Worm (Caenorhabditis elegans): ENCODE data around the gene arcp-1.

arcp-1 gene

ce11 chrIII:3783914-3784313 is 24.7 kb upstream of the arcp-1 start:
- TF ChIP-seq pqm-1 (tag; optimal IDR thresholded peaks at IDR 0.05) (no peak), unc-62 (GFP tag; optimal IDR thresholded peaks at IDR 0.05 in 1 of 2) (peak in 1 of 2 experiments; percentile 96), unc-62 (tag; optimal IDR thresholded peaks at IDR 0.05) (no peak), hlh-30 (tag; optimal IDR thresholded peaks at IDR 0.05; ENCODE audit: insufficient read depth) (peak; percentile 35)

- no peak for TF ChIP-seq php-3 (GFP tag; IDR thresholded peaks at IDR 0.05)
- no peak for TF ChIP-seq madf-9 (GFP tag; conservative IDR thresholded peaks at IDR 0.05)
- TF ChIP-seq mxl-2 (GFP tag; conservative IDR thresholded peaks at IDR 0.05), result no peak
- peak; percentile 24 for TF ChIP-seq nhr-28 (tag; optimal IDR thresholded peaks at IDR 0.05)
- no peak for TF ChIP-seq nhr-76 (tag; optimal IDR thresholded peaks at IDR 0.05)
- TF ChIP-seq nhr-11 (tag; optimal IDR thresholded peaks at IDR 0.05), result peak; percentile 73
- no peak for TF ChIP-seq ceh-62 (tag; optimal IDR thresholded peaks at IDR 0.05)
- TF ChIP-seq F10B5.3 (tag; optimal IDR thresholded peaks at IDR 0.05), result no peak
- TF ChIP-seq lir-3 (tag; optimal IDR thresholded peaks at IDR 0.05), result no peak
- TF ChIP-seq unc-39 (tag; optimal IDR thresholded peaks at IDR 0.05), result no peak
- no peak for TF ChIP-seq lin-39 (tag; optimal IDR thresholded peaks at IDR 0.05)
- no peak for TF ChIP-seq ceh-32 (tag; optimal IDR thresholded peaks at IDR 0.05; ENCODE audit: poor library complexity)
- TF ChIP-seq nhr-237 (tag; optimal IDR thresholded peaks at IDR 0.05), result no peak
- no peak for TF ChIP-seq T20F7.1 (GFP tag; optimal IDR thresholded peaks at IDR 0.05)
- TF ChIP-seq R02D3.7 (tag; optimal IDR thresholded peaks at IDR 0.05), result no peak
- TF ChIP-seq lsy-2 (tag; optimal IDR thresholded peaks at IDR 0.05), result no peak
- TF ChIP-seq daf-8 (GFP tag; IDR thresholded peaks at IDR 0.05), result no peak
- no peak for TF ChIP-seq tag-97 (GFP tag; IDR thresholded peaks at IDR 0.05)
- TF ChIP-seq hlh-30 (tag; optimal IDR thresholded peaks at IDR 0.05; ENCODE audit: insufficient read depth), result peak; percentile 23
- TF ChIP-seq daf-16 (GFP tag; optimal IDR thresholded peaks at IDR 0.05), result peak in 1 of 2 experiments; percentile 84
- TF ChIP-seq daf-16 (tag; optimal IDR thresholded peaks at IDR 0.05), result no peak
- TF ChIP-seq zip-2 (tag; optimal IDR thresholded peaks at IDR 0.05), result no peak
- peak; percentile 46 for TF ChIP-seq hlh-11 (tag; optimal IDR thresholded peaks at IDR 0.05)
- peak; percentile 94 for TF ChIP-seq aha-1 (tag)
- TF ChIP-seq dmd-9 (GFP tag; IDR thresholded peaks at IDR 0.05), result no peak
- no peak for TF ChIP-seq gei-8 (GFP tag; optimal IDR thresholded peaks at IDR 0.05)
- TF ChIP-seq spr-1 (tag; optimal IDR thresholded peaks at IDR 0.05), result no peak
- no peak for TF ChIP-seq daf-19 (GFP tag; conservative IDR thresholded peaks at IDR 0.05)
- TF ChIP-seq fkh-10 (GFP tag; optimal IDR thresholded peaks at IDR 0.05), result no peak
- no peak for TF ChIP-seq zip-11 (GFP tag; IDR thresholded peaks at IDR 0.05)
- no peak for TF ChIP-seq hif-1 (tag; optimal IDR thresholded peaks at IDR 0.05)
- TF ChIP-seq F44E2.7 (GFP tag; IDR thresholded peaks at IDR 0.05), result no peak
- no peak for TF ChIP-seq fos-1 (tag; optimal IDR thresholded peaks at IDR 0.05)
- no peak for TF ChIP-seq lin-13 (GFP tag; optimal IDR thresholded peaks at IDR 0.05)
These were observed 23.6 kb upstream of the arcp-1 start for ce11 chrIII:3782853-3783252.

- TF ChIP-seq aha-1 (tag), result peak; percentile 78
- TF ChIP-seq ces-1 (GFP tag; optimal IDR thresholded peaks at IDR 0.05), result no peak
- TF ChIP-seq mxl-3 (GFP tag; optimal IDR thresholded peaks at IDR 0.05), result peak; percentile 42
- TF ChIP-seq ama-1 (optimal IDR thresholded peaks at IDR 0.05), result no peak
- TF ChIP-seq unc-62 (GFP tag; optimal IDR thresholded peaks at IDR 0.05 in 1 of 2), result peak in 1 of 2 experiments; percentile 62
- no peak for TF ChIP-seq unc-62 (tag; optimal IDR thresholded peaks at IDR 0.05)
- TF ChIP-seq nhr-28 (tag; optimal IDR thresholded peaks at IDR 0.05), result peak; percentile 21
- TF ChIP-seq daf-16 (GFP tag; optimal IDR thresholded peaks at IDR 0.05), result peak in 1 of 2 experiments; percentile 11
- TF ChIP-seq daf-16 (tag; optimal IDR thresholded peaks at IDR 0.05), result no peak
- peak; percentile 50 for TF ChIP-seq hlh-30 (tag; optimal IDR thresholded peaks at IDR 0.05; ENCODE audit: insufficient read depth)
- no peak for TF ChIP-seq fkh-10 (GFP tag; optimal IDR thresholded peaks at IDR 0.05)
- TF ChIP-seq F49E8.2 (tag; optimal IDR thresholded peaks at IDR 0.05; ENCODE audit: borderline replicate concordance), result no peak
- TF ChIP-seq duxl-1 (tag; optimal IDR thresholded peaks at IDR 0.05; ENCODE audit: poor library complexity), result no peak
- TF ChIP-seq snpc-4 (tag; optimal IDR thresholded peaks at IDR 0.05), result no peak
- peak; percentile 68 for TF ChIP-seq nhr-11 (tag; optimal IDR thresholded peaks at IDR 0.05)
- TF ChIP-seq saeg-2 (GFP tag; IDR thresholded peaks at IDR 0.05), result no peak
- no peak for TF ChIP-seq spr-3 (GFP tag; optimal IDR thresholded peaks at IDR 0.05)
- no peak for TF ChIP-seq dmd-8 (GFP tag; IDR thresholded peaks at IDR 0.05)
These were observed 22.6 kb upstream of the arcp-1 start for ce11 chrIII:3781827-3782226.

All from whole organism, L4 larva.